Worm (Caenorhabditis elegans) whole organism, L2 larva: ENCODE results near the gene Y48B6A.10.

Experiments
- aly-2 ChIP-seq: fragments of 150-350 bp; optimal IDR thresholded peaks from 2 replicates; lab custom pipeline; 2014; ENCODE audit warnings: missing biosample characterization, missing genetic modification characterization
- crh-2 ChIP-seq: sonication (generic microtip); optimal IDR thresholded peaks from 2 replicates; lab custom pipeline; 2017; ENCODE audit warnings: missing biosample characterization, missing genetic modification characterization
- elt-1 ChIP-seq: fragments of 150-350 bp; optimal IDR thresholded peaks from 2 replicates; lab custom pipeline; 2014; ENCODE audit warnings: missing biosample characterization, missing genetic modification characterization
- mbf-1 ChIP-seq: sonication (generic microtip); optimal IDR thresholded peaks from 2 replicates; lab custom pipeline; 2017; ENCODE audit warnings: missing biosample characterization, missing genetic modification characterization
- mdl-1 ChIP-seq, 2 experiments: fragments of 150-350 bp in 1 of 2; sonication (generic microtip) in 1 of 2; optimal IDR thresholded peaks; 2 replicates each; lab custom pipeline; 2017; ENCODE audit warnings: missing biosample characterization in 2 of 2, missing genetic modification characterization in 2 of 2
- nhr-23 ChIP-seq: fragments of 150-350 bp; optimal IDR thresholded peaks from 2 replicates; lab custom pipeline; 2014; ENCODE audit warnings: missing biosample characterization, missing genetic modification reagents, missing genetic modification characterization
- sma-3 ChIP-seq: sonication (generic microtip); optimal IDR thresholded peaks from 2 replicates; lab custom pipeline; 2016; ENCODE audit warnings: missing genetic modification reagents, missing genetic modification characterization, missing compliant biosample characterization
- ztf-11 ChIP-seq: sonication (generic microtip); optimal IDR thresholded peaks from 2 replicates; lab custom pipeline; 2017; ENCODE audit warnings: missing biosample characterization, missing genetic modification characterization

ce11 chrII:14257943-14258342 is 43.7 kb downstream of the Y48B6A.10 start:
- TF ChIP-seq crh-2 (tag; lab: Kevin White, UChicago) (no peak), aly-2 (tag; lab: Kevin White, UChicago) (no peak), elt-1 (tag; lab: Kevin White, UChicago) (no peak), mbf-1 (tag; lab: Kevin White, UChicago) (no peak), nhr-23 (tag; lab: Kevin White, UChicago) (no peak), sma-3 (GFP tag; lab: Kevin White, UChicago) (no peak), mdl-1 (tag; optimal IDR thresholded peaks at IDR 0.05; lab: Kevin White, UChicago) (no peak), ztf-11 (tag; lab: Kevin White, UChicago) (no peak)
